Worm (Caenorhabditis elegans) whole organism, young adult: ENCODE results near the gene lgc-44.

Experiments
- B0336.3 ChIP-seq: fragments of 200-800 bp; sonication (Bioruptor generic); IDR thresholded peaks from 2 replicates; pipeline ENCODE4 v1.3.6; 2022; ENCODE audit warnings: missing genetic modification characterization, missing compliant biosample characterization
- C06A6.2 ChIP-seq: fragments of 200-800 bp; sonication (Bioruptor generic); conservative IDR thresholded peaks from 2 replicates; pipeline ENCODE4 v1.3.6; 2022; ENCODE audit warnings: missing genetic modification characterization, missing compliant biosample characterization
- F22D6.2 ChIP-seq: sonication (generic microtip); optimal IDR thresholded peaks from 2 replicates; lab custom pipeline; 2016; ENCODE audit warnings: mild to moderate bottlenecking, missing genetic modification characterization, missing compliant biosample characterization
- F33H1.4 ChIP-seq: fragments of 200-800 bp; sonication (Bioruptor generic); IDR thresholded peaks from 2 replicates; pipeline ENCODE4 v1.3.6; 2022; ENCODE audit warnings: missing genetic modification reagents, missing genetic modification characterization, missing compliant biosample characterization
- F39B2.1 ChIP-seq: fragments of 200-800 bp; sonication (Bioruptor generic); IDR thresholded peaks from 2 replicates; pipeline ENCODE4 v1.3.6; 2022; ENCODE audit warnings: missing genetic modification reagents, missing genetic modification characterization, missing compliant biosample characterization
- F55B11.4 ChIP-seq: sonication (generic microtip); optimal IDR thresholded peaks from 2 replicates; lab custom pipeline; 2016; ENCODE audit warnings: missing compliant biosample characterization, missing genetic modification characterization, borderline replicate concordance; ENCODE audit not compliant: insufficient read depth
- F57A8.1 ChIP-seq: fragments of 200-800 bp; sonication (Bioruptor generic); optimal IDR thresholded peaks from 2 replicates; lab custom pipeline; 2018; ENCODE audit warnings: mild to moderate bottlenecking, missing genetic modification characterization, moderate library complexity, missing compliant biosample characterization
- K12H6.12 ChIP-seq: fragments of 200-800 bp; sonication (Bioruptor generic); optimal IDR thresholded peaks from 2 replicates; lab custom pipeline; 2018; ENCODE audit warnings: mild to moderate bottlenecking, missing genetic modification characterization, missing compliant biosample characterization
- Y67H2A.10 ChIP-seq: fragments of 200-800 bp; sonication (Bioruptor generic); conservative IDR thresholded peaks from 2 replicates; pipeline ENCODE4 v1.3.6; 2022; ENCODE audit warnings: missing genetic modification reagents, missing genetic modification characterization, missing compliant biosample characterization
- ZK185.1 ChIP-seq: sonication (generic microtip); optimal IDR thresholded peaks from 2 replicates; lab custom pipeline; 2016; ENCODE audit warnings: mild to moderate bottlenecking, missing genetic modification characterization, missing compliant biosample characterization; ENCODE audit not compliant: poor library complexity, severe bottlenecking
- akir-1 ChIP-seq: fragments of 200-800 bp; sonication (Bioruptor generic); optimal IDR thresholded peaks from 2 replicates; lab custom pipeline; 2018; ENCODE audit warnings: mild to moderate bottlenecking, missing genetic modification characterization, moderate library complexity, missing compliant biosample characterization
- athp-1 ChIP-seq: sonication (generic microtip); optimal IDR thresholded peaks from 2 replicates; lab custom pipeline; 2017; ENCODE audit warnings: mild to moderate bottlenecking, missing genetic modification characterization, missing compliant biosample characterization
- bed-1 ChIP-seq: fragments of 200-800 bp; sonication (Bioruptor generic); IDR thresholded peaks from 2 replicates; pipeline ENCODE4 v1.3.6; 2022; ENCODE audit warnings: missing genetic modification reagents, missing genetic modification characterization, missing compliant biosample characterization
- cebp-1 ChIP-seq, 2 experiments: fragments of 200-800 bp in 1 of 2; sonication (Bioruptor generic) in 1 of 2; sonication (generic microtip) in 1 of 2; IDR thresholded peaks in 1 of 2; optimal IDR thresholded peaks in 1 of 2; 2 replicates each; pipeline versions ENCODE4 v1.3.6 to Lab custom; 2017 to 2022; ENCODE audit warnings: missing compliant biosample characterization in 2 of 2, missing genetic modification characterization in 2 of 2, mild to moderate bottlenecking in 1 of 2, missing genetic modification reagents in 1 of 2, moderate library complexity in 1 of 2
- cebp-2 ChIP-seq: fragments of 200-800 bp; sonication (Bioruptor generic); IDR thresholded peaks from 2 replicates; pipeline ENCODE4 v1.3.6; 2022; ENCODE audit warnings: missing genetic modification characterization, missing compliant biosample characterization
- chd-7 ChIP-seq: sonication (generic microtip); optimal IDR thresholded peaks from 2 replicates; lab custom pipeline; 2016; ENCODE audit warnings: mild to moderate bottlenecking, missing genetic modification characterization, moderate library complexity, missing compliant biosample characterization
- die-1 ChIP-seq: sonication (generic microtip); optimal IDR thresholded peaks from 2 replicates; lab custom pipeline; 2016; ENCODE audit warnings: missing genotype, mild to moderate bottlenecking, missing genetic modification characterization, missing compliant biosample characterization
- dox-1 ChIP-seq: fragments of 200-800 bp; sonication (Bioruptor generic); IDR thresholded peaks from 2 replicates; pipeline ENCODE4 v1.3.6; 2022; ENCODE audit warnings: missing genetic modification reagents, missing genetic modification characterization, missing compliant biosample characterization
- dpff-1 ChIP-seq: sonication (generic microtip); optimal IDR thresholded peaks from 2 replicates; lab custom pipeline; 2017; ENCODE audit warnings: mild to moderate bottlenecking, missing genetic modification characterization, missing compliant biosample characterization
- egl-44 ChIP-seq: fragments of 200-800 bp; sonication (Bioruptor generic); IDR thresholded peaks from 2 replicates; pipeline ENCODE4 v1.3.6; 2022; ENCODE audit warnings: missing genetic modification reagents, missing genetic modification characterization, missing compliant biosample characterization
- hlh-12 ChIP-seq: sonication (generic microtip); optimal IDR thresholded peaks from 2 replicates; lab custom pipeline; 2016; ENCODE audit warnings: missing genetic modification characterization, missing compliant biosample characterization
- hmg-1.2 ChIP-seq: fragments of 200-800 bp; sonication (Bioruptor generic); IDR thresholded peaks from 2 replicates; pipeline ENCODE4 v1.3.6; 2022; ENCODE audit warnings: missing genetic modification reagents, missing genetic modification characterization, missing compliant biosample characterization
- hsf-1 ChIP-seq: fragments of 200-800 bp; sonication (Bioruptor generic); IDR thresholded peaks from 2 replicates; pipeline ENCODE4 v1.3.6; 2022; ENCODE audit warnings: missing genetic modification reagents, missing genetic modification characterization, missing compliant biosample characterization
- lag-1 ChIP-seq: fragments of 200-800 bp; sonication (Bioruptor generic); IDR thresholded peaks from 2 replicates; pipeline ENCODE4 v1.3.6; 2022; ENCODE audit warnings: missing genetic modification reagents, missing genetic modification characterization, missing compliant biosample characterization
- lin-35 ChIP-seq, 3 experiments: fragments of 150-350 bp in 2 of 3; sonication (generic microtip) in 1 of 3; optimal IDR thresholded peaks; 2 replicates each; lab custom pipeline; 2014 to 2018; ENCODE audit warnings: missing biosample characterization in 3 of 3, missing genetic modification characterization in 3 of 3, missing genetic modification reagents in 3 of 3
- lin-40 ChIP-seq: sonication (generic microtip); optimal IDR thresholded peaks from 2 replicates; lab custom pipeline; 2016; ENCODE audit warnings: missing genetic modification characterization, mild to moderate bottlenecking, missing compliant biosample characterization, missing genotype, missing genetic modification reagents
- lin-54 ChIP-seq: fragments of 200-800 bp; sonication (Bioruptor generic); optimal IDR thresholded peaks from 2 replicates; lab custom pipeline; 2018; ENCODE audit warnings: mild to moderate bottlenecking, missing genetic modification characterization, missing compliant biosample characterization
- lsy-27 ChIP-seq: sonication (generic microtip); optimal IDR thresholded peaks from 2 replicates; lab custom pipeline; 2017; ENCODE audit warnings: missing genetic modification characterization, mild to moderate bottlenecking, missing compliant biosample characterization, antibody characterized with exemption, missing genotype, borderline replicate concordance; ENCODE audit not compliant: insufficient read depth
- madf-10 ChIP-seq: sonication (generic microtip); optimal IDR thresholded peaks from 2 replicates; lab custom pipeline; 2016; ENCODE audit warnings: mild to moderate bottlenecking, missing genetic modification characterization, missing compliant biosample characterization
- madf-3 ChIP-seq: fragments of 200-800 bp; sonication (Bioruptor generic); IDR thresholded peaks from 2 replicates; pipeline ENCODE4 v1.3.6; 2022; ENCODE audit warnings: missing genetic modification reagents, missing genetic modification characterization, missing compliant biosample characterization
- madf-8 ChIP-seq: fragments of 200-800 bp; sonication (Bioruptor generic); conservative IDR thresholded peaks from 2 replicates; pipeline ENCODE4 v1.3.6; 2022; ENCODE audit warnings: missing genetic modification reagents, missing genetic modification characterization, missing compliant biosample characterization
- mcd-1 ChIP-seq: fragments of 200-800 bp; sonication (Bioruptor generic); IDR thresholded peaks from 2 replicates; pipeline ENCODE4 v1.3.6; 2022; ENCODE audit warnings: missing genetic modification reagents, missing genetic modification characterization, missing compliant biosample characterization
- nfyb-1 ChIP-seq: fragments of 200-800 bp; sonication (Bioruptor generic); IDR thresholded peaks from 2 replicates; pipeline ENCODE4 v1.3.6; 2022; ENCODE audit warnings: missing genetic modification reagents, missing genetic modification characterization, missing compliant biosample characterization
- nhr-179 ChIP-seq: sonication (generic microtip); optimal IDR thresholded peaks from 2 replicates; lab custom pipeline; 2016; ENCODE audit warnings: mild to moderate bottlenecking, missing genetic modification characterization, missing compliant biosample characterization
- nhr-27 ChIP-seq: fragments of 200-800 bp; sonication (Bioruptor generic); optimal IDR thresholded peaks from 2 replicates; lab custom pipeline; 2018; ENCODE audit warnings: mild to moderate bottlenecking, missing genetic modification characterization, moderate library complexity, missing compliant biosample characterization
- rpc-1 ChIP-seq, 2 experiments: fragments of 150-350 bp in 1 of 2; sonication (generic microtip) in 1 of 2; optimal IDR thresholded peaks; 2 replicates each; lab custom pipeline; 2014 to 2018; ENCODE audit warnings: missing biosample characterization in 1 of 2, missing genetic modification characterization in 1 of 2, missing genetic modification reagents in 1 of 2, missing genotype in 1 of 2
- sdz-38 ChIP-seq: sonication (generic microtip); optimal IDR thresholded peaks from 2 replicates; lab custom pipeline; 2016; ENCODE audit warnings: missing genotype, missing genetic modification characterization, missing compliant biosample characterization
- snpc-1.1 ChIP-seq: sonication (generic microtip); optimal IDR thresholded peaks from 2 replicates; lab custom pipeline; 2017; ENCODE audit warnings: missing genetic modification characterization, mild to moderate bottlenecking, missing compliant biosample characterization, antibody characterized with exemption, moderate library complexity, missing genotype, missing genetic modification reagents; ENCODE audit not compliant: insufficient read depth
- snpc-3.4 ChIP-seq: sonication (generic microtip); optimal IDR thresholded peaks from 2 replicates; lab custom pipeline; 2017; ENCODE audit warnings: missing genetic modification characterization, mild to moderate bottlenecking, missing compliant biosample characterization, antibody characterized with exemption, moderate library complexity, missing genotype, missing genetic modification reagents
- snpc-4 ChIP-seq, 5 experiments: fragments of 150-350 bp in 1 of 5; sonication (generic microtip) in 4 of 5; optimal IDR thresholded peaks; 2 replicates each; lab custom pipeline; 2014 to 2018; ENCODE audit warnings: missing genetic modification characterization in 5 of 5, missing biosample characterization in 3 of 5, antibody characterized with exemption in 2 of 5, mild to moderate bottlenecking in 2 of 5, missing compliant biosample characterization in 2 of 5, missing genotype in 2 of 5, moderate library complexity in 2 of 5, missing genetic modification reagents in 1 of 5
- tbx-9 ChIP-seq: sonication (generic microtip); optimal IDR thresholded peaks from 2 replicates; lab custom pipeline; 2016; ENCODE audit warnings: borderline replicate concordance, missing genetic modification characterization, inconsistent platforms, missing compliant biosample characterization
- unc-62 ChIP-seq: fragments of 150-350 bp; optimal IDR thresholded peaks from 2 replicates; lab custom pipeline; 2014; ENCODE audit warnings: missing biosample characterization, missing genetic modification reagents, missing genetic modification characterization
- xnd-1 ChIP-seq: sonication (generic microtip); optimal IDR thresholded peaks from 2 replicates; lab custom pipeline; 2016; ENCODE audit warnings: missing genotype, missing genetic modification reagents, missing genetic modification characterization, missing compliant biosample characterization
- zfh-2 ChIP-seq: fragments of 200-800 bp; sonication (Bioruptor generic); conservative IDR thresholded peaks from 2 replicates; pipeline ENCODE4 v1.3.6; 2022; ENCODE audit warnings: missing genetic modification reagents, missing genetic modification characterization, missing compliant biosample characterization
- ztf-18 ChIP-seq: sonication (generic microtip); optimal IDR thresholded peaks from 2 replicates; lab custom pipeline; 2016; ENCODE audit warnings: missing genotype, mild to moderate bottlenecking, missing genetic modification characterization, missing compliant biosample characterization
- ztf-26 ChIP-seq: sonication (generic microtip); optimal IDR thresholded peaks from 2 replicates; lab custom pipeline; 2017; ENCODE audit warnings: missing genetic modification characterization, missing compliant biosample characterization

The lgc-44 gene

DNA sequence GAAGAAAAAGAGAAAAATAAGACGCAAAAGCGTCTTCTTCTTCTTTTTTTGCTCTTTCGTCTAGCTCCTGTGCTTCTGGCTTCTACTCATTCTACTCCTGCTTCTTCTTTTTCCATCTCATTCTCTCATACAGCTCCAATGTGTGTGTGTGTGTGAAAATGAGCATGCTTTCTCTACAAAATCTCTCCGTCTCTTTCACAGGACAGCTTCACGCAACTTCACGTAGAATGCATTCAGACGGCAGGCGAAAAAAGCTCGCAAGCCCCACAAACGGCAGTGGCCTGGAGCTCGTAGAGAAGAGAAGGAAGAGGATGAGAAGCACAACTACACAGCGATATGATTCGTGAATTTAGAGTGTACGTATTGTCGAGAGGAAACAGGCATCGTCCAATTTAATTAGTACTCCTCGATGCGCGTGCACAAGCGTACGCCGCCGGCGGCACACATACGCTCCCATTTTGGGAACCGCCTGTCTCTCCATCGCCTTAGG lies 31.1 kb downstream of the lgc-44 start:
- TF ChIP-seq lsy-27 (no peak), cebp-1 (GFP tag; IDR thresholded peaks at IDR 0.05; lab: Robert Waterston, UW) (no peak), cebp-1 (tag; optimal IDR thresholded peaks at IDR 0.05; lab: Kevin White, UChicago) (peak; percentile 48), dpff-1 (tag; lab: Kevin White, UChicago) (no peak), madf-8 (no peak), cebp-2 (no peak), hsf-1 (GFP tag; lab: Robert Waterston, UW) (no peak), rpc-1 (optimal IDR thresholded peaks at IDR 0.05; lab: Kevin White, UChicago) (no peak), rpc-1 (tag; optimal IDR thresholded peaks at IDR 0.05; lab: Kevin White, UChicago) (no peak), B0336.3 (GFP tag; lab: Robert Waterston, UW) (no peak), snpc-1.1 (tag; lab: Kevin White, UChicago) (no peak), F39B2.1 (GFP tag; lab: Robert Waterston, UW) (no peak), lag-1 (no peak), chd-7 (peak; percentile 4), lin-40 (tag; lab: Kevin White, UChicago) (no peak), sdz-38 (tag; lab: Kevin White, UChicago) (no peak), mcd-1 (GFP tag; lab: Robert Waterston, UW) (0 out of 2 replicates have a peak, but pooled peaks have one; percentile 22), snpc-3.4 (no peak), nhr-27 (tag; lab: Kevin White, UChicago) (no peak), F22D6.2 (tag; lab: Kevin White, UChicago) (no peak), F33H1.4 (no peak), egl-44 (no peak), nfyb-1 (GFP tag; lab: Robert Waterston, UW) (no peak), unc-62 (GFP tag; lab: Kevin White, UChicago) (no peak), Y67H2A.10 (GFP tag; lab: Robert Waterston, UW) (no peak), F55B11.4 (tag; lab: Kevin White, UChicago) (no peak), nhr-179 (tag; lab: Kevin White, UChicago) (no peak), xnd-1 (tag; lab: Kevin White, UChicago) (no peak), ztf-18 (tag; lab: Kevin White, UChicago) (no peak), ZK185.1 (tag; lab: Kevin White, UChicago) (no peak), dox-1 (GFP tag; lab: Robert Waterston, UW) (no peak), F57A8.1 (no peak), lin-54 (no peak), athp-1 (no peak), K12H6.12 (tag; lab: Kevin White, UChicago) (peak; percentile 59), bed-1 (GFP tag; lab: Robert Waterston, UW) (no peak), madf-3 (GFP tag; lab: Robert Waterston, UW) (no peak), lin-35 (GFP tag; optimal IDR thresholded peaks at IDR 0.05; lab: Kevin White, UChicago) (no peak), akir-1 (GFP tag; lab: Kevin White, UChicago) (no peak), madf-10 (tag; lab: Kevin White, UChicago) (no peak), zfh-2 (peak; percentile 79), snpc-4 (GFP tag; optimal IDR thresholded peaks at IDR 0.05; lab: Kevin White, UChicago) (no peak), snpc-4 (tag; optimal IDR thresholded peaks at IDR 0.05; lab: Kevin White, UChicago) (no peak), ztf-26 (tag; lab: Kevin White, UChicago) (no peak), hlh-12 (no peak), die-1 (no peak), hmg-1.2 (GFP tag; lab: Robert Waterston, UW) (peak; percentile 28; the same call in 1 of the 2 replicates), C06A6.2 (no peak), tbx-9 (tag; lab: Kevin White, UChicago) (no peak)
